Worm (Caenorhabditis elegans): Measurements from ENCODE around the gene F49E12.10.
A peak's percentile ranks its signal among the peaks of the same experiment; 100 is the strongest.

Gene F49E12.10

ce11 chrII:8388001-8388513 is 2.8 kb upstream of the F49E12.10 start, which contains the start of gene drd-1 (continued):
- TF ChIP-seq T20F7.1 (GFP tag; optimal IDR thresholded peaks at IDR 0.05) (no peak), nhr-10 (tag; optimal IDR thresholded peaks at IDR 0.05) (no peak), ama-1 (optimal IDR thresholded peaks at IDR 0.05) (no peak), hmg-1.1 (GFP tag; IDR thresholded peaks at IDR 0.05) (no peak), nhr-42 (GFP tag; IDR thresholded peaks at IDR 0.05) (no peak), zag-1 (tag; optimal IDR thresholded peaks at IDR 0.05) (no peak), ctbp-1 (GFP tag; IDR thresholded peaks at IDR 0.05) (no peak), ceh-82 (tag; optimal IDR thresholded peaks at IDR 0.05) (no peak), egl-43 (GFP tag; IDR thresholded peaks at IDR 0.05) (no peak), hlh-30 (tag; optimal IDR thresholded peaks at IDR 0.05; ENCODE audit: insufficient read depth) (no peak), ces-1 (GFP tag; optimal IDR thresholded peaks at IDR 0.05) (no peak), nhr-48 (tag; optimal IDR thresholded peaks at IDR 0.05) (peak; percentile 56), ceh-62 (tag; optimal IDR thresholded peaks at IDR 0.05) (no peak), daf-8 (GFP tag; IDR thresholded peaks at IDR 0.05) (no peak), lin-1 (GFP tag; IDR thresholded peaks at IDR 0.05) (peak; percentile 60; the same call in 1 of the 2 replicates), dve-1 (tag; optimal IDR thresholded peaks at IDR 0.05; ENCODE audit: insufficient read depth) (peak; percentile 71), Y105C5A.15 (GFP tag; IDR thresholded peaks at IDR 0.05) (no peak), nhr-76 (tag; optimal IDR thresholded peaks at IDR 0.05) (no peak), F10B5.3 (tag; optimal IDR thresholded peaks at IDR 0.05) (no peak), unc-39 (tag; optimal IDR thresholded peaks at IDR 0.05) (no peak), php-3 (GFP tag; IDR thresholded peaks at IDR 0.05) (peak; percentile 58; the same call in 1 of the 2 replicates), lim-7 (GFP tag; IDR thresholded peaks at IDR 0.05) (no peak), hif-1 (tag; optimal IDR thresholded peaks at IDR 0.05) (no peak), set-16 (GFP tag; IDR thresholded peaks at IDR 0.05) (no peak), arid-1 (GFP tag; conservative IDR thresholded peaks at IDR 0.05) (no peak), ceh-20 (GFP tag; IDR thresholded peaks at IDR 0.05) (no peak), F44E2.7 (GFP tag; IDR thresholded peaks at IDR 0.05) (no peak), fos-1 (tag; optimal IDR thresholded peaks at IDR 0.05) (peak; percentile 37), lsy-2 (tag; optimal IDR thresholded peaks at IDR 0.05) (peak in 1 of 2 experiments; percentile 38), F26F4.8 (GFP tag; conservative IDR thresholded peaks at IDR 0.05) (no peak), ZK546.5 (tag; optimal IDR thresholded peaks at IDR 0.05) (no peak), lin-29 (GFP tag; IDR thresholded peaks at IDR 0.05) (no peak), zfp-2 (tag; optimal IDR thresholded peaks at IDR 0.05) (no peak), snpc-1.2 (GFP tag; IDR thresholded peaks at IDR 0.05) (no peak), tra-1 (GFP tag; IDR thresholded peaks at IDR 0.05) (0 out of 2 replicates have a peak, but pooled peaks have one; percentile 16), mxl-2 (GFP tag; conservative IDR thresholded peaks at IDR 0.05) (no peak), attf-4 (tag; optimal IDR thresholded peaks at IDR 0.05) (no peak), duxl-1 (tag; optimal IDR thresholded peaks at IDR 0.05; ENCODE audit: poor library complexity) (no peak), ceh-44 (GFP tag; IDR thresholded peaks at IDR 0.05) (no peak), lin-13 (GFP tag; optimal IDR thresholded peaks at IDR 0.05) (no peak), Y75B8A.6 (GFP tag; IDR thresholded peaks at IDR 0.05) (no peak), fkh-10 (GFP tag; optimal IDR thresholded peaks at IDR 0.05) (no peak), mes-2 (tag; optimal IDR thresholded peaks at IDR 0.05; ENCODE audit: poor library complexity, severe bottlenecking) (no peak), zfp-3 (GFP tag; conservative IDR thresholded peaks at IDR 0.05) (no peak), nhr-111 (GFP tag; optimal IDR thresholded peaks at IDR 0.05) (no peak), nhr-28 (tag; optimal IDR thresholded peaks at IDR 0.05) (peak; percentile 92), aly-2 (tag; optimal IDR thresholded peaks at IDR 0.05) (no peak), zip-2 (tag; optimal IDR thresholded peaks at IDR 0.05) (no peak), unc-130 (GFP tag; optimal IDR thresholded peaks at IDR 0.05) (no peak), tag-97 (GFP tag; IDR thresholded peaks at IDR 0.05) (no peak), pha-4 (GFP tag; IDR thresholded peaks at IDR 0.05) (no peak), pha-4 (tag; optimal IDR thresholded peaks at IDR 0.05) (no peak)
